Fruit fly (Drosophila melanogaster) whole organism, embryonic: ENCODE data around the gene CG17652.

ENCODE experiments used
- Bteb2 ChIP-seq: fragments of 200-800 bp; sonication (Bioruptor generic); optimal IDR thresholded peaks from 2 replicates; lab custom pipeline; 2016; ENCODE audit warnings: missing biosample characterization, missing genetic modification characterization
- CG10431 ChIP-seq: fragments of 200-800 bp; sonication (Bioruptor generic); optimal IDR thresholded peaks from 3 replicates; lab custom pipeline; 2018; ENCODE audit warnings: missing biosample characterization, mild to moderate bottlenecking, missing genetic modification characterization
- CG11085 ChIP-seq: fragments of 200-800 bp; sonication (Bioruptor generic); IDR thresholded peaks from 2 replicates; pipeline ENCODE4 v1.3.6; 2022; ENCODE audit warnings: missing biosample characterization, missing genetic modification characterization
- CG11504 ChIP-seq: fragments of 200-800 bp; sonication (Bioruptor generic); optimal IDR thresholded peaks from 3 replicates; lab custom pipeline; 2019; ENCODE audit warnings: missing biosample characterization, mild to moderate bottlenecking, missing genetic modification characterization, moderate library complexity
- CG12071 ChIP-seq: fragments of 200-800 bp; sonication (Bioruptor generic); optimal IDR thresholded peaks from 3 replicates; lab custom pipeline; 2018; ENCODE audit warnings: missing biosample characterization, mild to moderate bottlenecking, missing genetic modification characterization
- CG1233 ChIP-seq: fragments of 200-800 bp; sonication (Bioruptor generic); optimal IDR thresholded peaks from 4 replicates; lab custom pipeline; 2018; ENCODE audit warnings: missing biosample characterization, mild to moderate bottlenecking, missing genetic modification characterization
- CG14965 ChIP-seq: fragments of 200-800 bp; sonication (Bioruptor generic); optimal IDR thresholded peaks from 2 replicates; lab custom pipeline; 2016; ENCODE audit warnings: missing biosample characterization, missing genetic modification characterization, borderline replicate concordance
- CG30020 ChIP-seq: fragments of 200-800 bp; optimal IDR thresholded peaks from 2 replicates; lab custom pipeline; 2019; ENCODE audit warnings: missing biosample characterization, mild to moderate bottlenecking, missing genetic modification characterization, moderate library complexity
- CG34224 ChIP-seq: fragments of 200-800 bp; sonication (Bioruptor generic); IDR thresholded peaks from 3 replicates; pipeline ENCODE4 v1.3.6; 2022; ENCODE audit warnings: missing biosample characterization, missing genetic modification characterization; ENCODE audit not compliant: partially characterized antibody
- CG34376 ChIP-seq: fragments of 200-800 bp; sonication (Bioruptor generic); optimal IDR thresholded peaks from 2 replicates; lab custom pipeline; 2018; ENCODE audit warnings: missing biosample characterization, mild to moderate bottlenecking, missing genetic modification characterization
- CG3847 ChIP-seq: fragments of 200-800 bp; sonication (Bioruptor generic); IDR thresholded peaks from 2 replicates; pipeline ENCODE4 v1.3.6; 2022; ENCODE audit warnings: missing biosample characterization, missing genetic modification characterization
- CG42726 ChIP-seq: fragments of 200-800 bp; sonication (Bioruptor generic); IDR thresholded peaks from 2 replicates; pipeline ENCODE4 v1.3.6; 2022; ENCODE audit warnings: missing biosample characterization, missing genetic modification characterization; ENCODE audit not compliant: partially characterized antibody
- CG4328 ChIP-seq: fragments of 200-800 bp; sonication (Bioruptor generic); optimal IDR thresholded peaks from 3 replicates; lab custom pipeline; 2017; ENCODE audit warnings: missing biosample characterization, missing genetic modification reagents, missing genetic modification characterization
- CG4424 ChIP-seq: fragments of 200-800 bp; sonication (Bioruptor generic); optimal IDR thresholded peaks from 3 replicates; lab custom pipeline; 2016; ENCODE audit warnings: missing biosample characterization, missing genetic modification characterization
- CG7271 ChIP-seq: fragments of 200-800 bp; sonication (Bioruptor generic); optimal IDR thresholded peaks from 2 replicates; lab custom pipeline; 2018; ENCODE audit warnings: missing biosample characterization, mild to moderate bottlenecking, missing genetic modification characterization, moderate library complexity
- CG8290 ChIP-seq, 3 experiments: fragments of 200-800 bp; sonication (Bioruptor generic); optimal IDR thresholded peaks; 2 replicates each; lab custom pipeline; 2016 to 2019; ENCODE audit warnings: missing biosample characterization in 3 of 3, missing genetic modification characterization in 3 of 3, mild to moderate bottlenecking in 2 of 3, moderate library complexity in 1 of 3
- CG9609 ChIP-seq: fragments of 200-800 bp; sonication (Bioruptor generic); optimal IDR thresholded peaks from 3 replicates; lab custom pipeline; 2016; ENCODE audit warnings: missing biosample characterization, missing genetic modification characterization
- CG9876 ChIP-seq: fragments of 200-800 bp; sonication (Bioruptor generic); optimal IDR thresholded peaks from 2 replicates; lab custom pipeline; 2016; ENCODE audit warnings: missing biosample characterization, missing genetic modification characterization
- CG9932 ChIP-seq: fragments of 200-800 bp; sonication (Bioruptor generic); IDR thresholded peaks from 2 replicates; pipeline ENCODE4 v1.3.6; 2022; ENCODE audit warnings: missing biosample characterization, missing genetic modification characterization
- Dek ChIP-seq: fragments of 200-800 bp; sonication (Bioruptor generic); optimal IDR thresholded peaks from 3 replicates; lab custom pipeline; 2019; ENCODE audit warnings: missing biosample characterization, mild to moderate bottlenecking, missing genetic modification characterization, moderate library complexity
- HLH54F ChIP-seq: fragments of 200-800 bp; sonication (Bioruptor generic); optimal IDR thresholded peaks from 3 replicates; lab custom pipeline; 2016; ENCODE audit warnings: missing biosample characterization, missing genetic modification characterization
- HmgD ChIP-seq: fragments of 200-800 bp; sonication (Bioruptor generic); optimal IDR thresholded peaks from 3 replicates; lab custom pipeline; 2016; ENCODE audit warnings: missing biosample characterization, missing genetic modification characterization
- Lhr ChIP-seq: fragments of 200-800 bp; sonication (Bioruptor generic); optimal IDR thresholded peaks from 3 replicates; lab custom pipeline; 2017; ENCODE audit warnings: mild to moderate bottlenecking, missing biosample characterization, missing genetic modification reagents, missing genetic modification characterization
- Mad ChIP-seq: fragments of 200-800 bp; sonication (Bioruptor generic); optimal IDR thresholded peaks from 2 replicates; lab custom pipeline; 2016; ENCODE audit warnings: missing biosample characterization, missing genetic modification characterization
- Myb ChIP-seq: fragments of 200-800 bp; sonication (Bioruptor generic); optimal IDR thresholded peaks from 2 replicates; lab custom pipeline; 2016; ENCODE audit warnings: missing biosample characterization, missing genetic modification characterization
- Nf-YB ChIP-seq: fragments of 200-800 bp; sonication (Bioruptor generic); optimal IDR thresholded peaks from 3 replicates; lab custom pipeline; 2019; ENCODE audit warnings: missing biosample characterization, mild to moderate bottlenecking, missing genetic modification characterization, moderate library complexity
- Nf-YC ChIP-seq: fragments of 200-800 bp; optimal IDR thresholded peaks from 3 replicates; lab custom pipeline; 2019; ENCODE audit warnings: missing biosample characterization, mild to moderate bottlenecking, missing genetic modification characterization, moderate library complexity
- Oli ChIP-seq: fragments of 200-800 bp; sonication (Bioruptor generic); optimal IDR thresholded peaks from 2 replicates; lab custom pipeline; 2018; ENCODE audit warnings: missing biosample characterization, mild to moderate bottlenecking, missing genetic modification characterization, moderate library complexity
- PHDP ChIP-seq: fragments of 200-800 bp; sonication (Bioruptor generic); optimal IDR thresholded peaks from 3 replicates; lab custom pipeline; 2018; ENCODE audit warnings: missing biosample characterization, mild to moderate bottlenecking, missing genetic modification characterization, moderate library complexity
- Sin3A ChIP-seq: fragments of >200 bp; optimal IDR thresholded peaks from 2 replicates; lab custom pipeline; 2018
- Sry-δ ChIP-seq: fragments of 200-800 bp; sonication (Bioruptor generic); optimal IDR thresholded peaks from 2 replicates; lab custom pipeline; 2016; ENCODE audit warnings: missing biosample characterization, missing genetic modification characterization
- Stat92E ChIP-seq, 3 experiments: fragments of >200 bp in 2 of 3; fragments of 200-800 bp in 1 of 3; sonication (Bioruptor generic) in 1 of 3; optimal IDR thresholded peaks; 2 replicates each; lab custom pipeline; 2017 to 2019; ENCODE audit warnings: missing biosample characterization in 3 of 3, missing genetic modification characterization in 3 of 3, mild to moderate bottlenecking in 1 of 3, moderate library complexity in 1 of 3
- Taf1 ChIP-seq: fragments of 200-800 bp; sonication (Bioruptor generic); IDR thresholded peaks from 2 replicates; pipeline ENCODE4 v1.3.6; 2022; ENCODE audit warnings: missing biosample characterization, missing genetic modification characterization
- bigmax ChIP-seq: fragments of 200-800 bp; sonication (Bioruptor generic); optimal IDR thresholded peaks from 2 replicates; lab custom pipeline; 2018; ENCODE audit warnings: missing biosample characterization, mild to moderate bottlenecking, missing genetic modification characterization
- cad ChIP-seq: fragments of >200 bp; optimal IDR thresholded peaks from 2 replicates; lab custom pipeline; 2017; ENCODE audit warnings: missing biosample characterization, missing genetic modification characterization
- croc ChIP-seq: fragments of 200-800 bp; sonication (Bioruptor generic); conservative IDR thresholded peaks from 3 replicates; pipeline ENCODE4 v1.3.6; 2022; ENCODE audit warnings: missing biosample characterization, missing genetic modification characterization
- cwo ChIP-seq: fragments of 200-800 bp; sonication (Bioruptor generic); optimal IDR thresholded peaks from 3 replicates; lab custom pipeline; 2017; ENCODE audit warnings: missing biosample characterization, missing genetic modification characterization, mild to moderate bottlenecking, moderate library complexity, missing genetic modification reagents
- dm ChIP-seq: fragments of 200-800 bp; sonication (Bioruptor generic); optimal IDR thresholded peaks from 3 replicates; lab custom pipeline; 2016; ENCODE audit warnings: missing biosample characterization, missing genetic modification characterization
- inv ChIP-seq: fragments of 200-800 bp; sonication (Bioruptor generic); IDR thresholded peaks from 2 replicates; pipeline ENCODE4 v1.3.6; 2022; ENCODE audit warnings: missing biosample characterization, missing genetic modification characterization; ENCODE audit not compliant: partially characterized antibody
- mld ChIP-seq: fragments of 200-800 bp; sonication (Bioruptor generic); IDR thresholded peaks from 3 replicates; pipeline ENCODE4 v1.3.6; 2022; ENCODE audit warnings: missing biosample characterization, missing genetic modification characterization; ENCODE audit not compliant: partially characterized antibody
- nau ChIP-seq: fragments of 200-800 bp; sonication (Bioruptor generic); optimal IDR thresholded peaks from 3 replicates; lab custom pipeline; 2017; ENCODE audit warnings: missing biosample characterization, mild to moderate bottlenecking, missing genetic modification characterization, missing genetic modification reagents
- nom ChIP-seq: fragments of 200-800 bp; sonication (Bioruptor generic); optimal IDR thresholded peaks from 2 replicates; lab custom pipeline; 2017; ENCODE audit warnings: missing biosample characterization, missing genetic modification characterization, mild to moderate bottlenecking, moderate library complexity, missing genetic modification reagents
- pb ChIP-seq: fragments of 200-800 bp; sonication (Bioruptor generic); optimal IDR thresholded peaks from 3 replicates; lab custom pipeline; 2016; ENCODE audit warnings: missing biosample characterization, missing genetic modification characterization
- pnt ChIP-seq: fragments of 200-800 bp; sonication (Bioruptor generic); optimal IDR thresholded peaks from 3 replicates; lab custom pipeline; 2016; ENCODE audit warnings: missing biosample characterization, missing genetic modification characterization
- rib ChIP-seq: fragments of 200-800 bp; sonication (Bioruptor generic); IDR thresholded peaks from 2 replicates; pipeline ENCODE4 v1.3.6; 2022; ENCODE audit warnings: missing biosample characterization, missing genetic modification characterization
- sens-2 ChIP-seq: fragments of 200-800 bp; sonication (Bioruptor generic); IDR thresholded peaks from 2 replicates; pipeline ENCODE4 v1.3.6; 2022; ENCODE audit warnings: missing biosample characterization, missing genetic modification characterization
- sim ChIP-seq: fragments of 200-800 bp; sonication (Bioruptor generic); IDR thresholded peaks from 2 replicates; pipeline ENCODE4 v1.3.6; 2022; ENCODE audit warnings: missing biosample characterization, missing genetic modification characterization
- tll ChIP-seq, 2 experiments: fragments of 200-800 bp in 1 of 2; fragments of >200 bp in 1 of 2; sonication (Bioruptor generic) in 1 of 2; optimal IDR thresholded peaks; 2 replicates each; lab custom pipeline; 2017 to 2019; ENCODE audit warnings: missing biosample characterization in 2 of 2, missing genetic modification characterization in 2 of 2, mild to moderate bottlenecking in 1 of 2, moderate library complexity in 1 of 2
- tx ChIP-seq: fragments of 200-800 bp; sonication (Bioruptor generic); optimal IDR thresholded peaks from 2 replicates; lab custom pipeline; 2016; ENCODE audit warnings: missing biosample characterization, missing genetic modification characterization

CG17652 gene

dm6 chr2L:1715699-1716333 is 16.3 kb downstream of the CG17652 start, which contains the start of gene frtz (continued):
- TF ChIP-seq CG4328 (no peak), CG8290 (GFP tag; optimal IDR thresholded peaks at IDR 0.05; lab: Kevin White, UChicago) (no peak), CG8290 (tag; optimal IDR thresholded peaks at IDR 0.05; lab: Kevin White, UChicago) (no peak), CG1233 (no peak), Mad (GFP tag; lab: Kevin White, UChicago) (no peak), Taf1 (no peak), mld (peak; percentile 81; the same call in 2 of the 3 replicates), CG9876 (no peak), PHDP (tag; lab: Kevin White, UChicago) (no peak), croc (no peak), inv (GFP tag; lab: Robert Waterston, UW) (peak; percentile 83), CG12071 (GFP tag; lab: Kevin White, UChicago) (no peak), Bteb2 (GFP tag; lab: Kevin White, UChicago) (no peak), Oli (tag; lab: Kevin White, UChicago) (no peak), sens-2 (GFP tag; lab: Robert Waterston, UW) (no peak), HmgD (GFP tag; lab: Kevin White, UChicago) (no peak), tll (GFP tag; optimal IDR thresholded peaks at IDR 0.05; lab: Kevin White, UChicago) (no peak), Sry-δ (GFP tag; lab: Kevin White, UChicago) (peak; percentile 95), Stat92E (GFP tag; optimal IDR thresholded peaks at IDR 0.05; lab: Kevin White, UChicago) (no peak), CG3847 (peak; percentile 19; the same call in 1 of the 2 replicates), CG30020 (tag; lab: Kevin White, UChicago) (no peak), CG42726 (peak; percentile 82), cwo (no peak), nau (GFP tag; lab: Kevin White, UChicago) (no peak), CG10431 (no peak), sim (no peak), Nf-YB (GFP tag; lab: Kevin White, UChicago) (no peak), CG11085 (GFP tag; lab: Robert Waterston, UW) (no peak), dm (GFP tag; lab: Kevin White, UChicago) (peak; percentile 10), Dek (peak; percentile 33), Lhr (GFP tag; lab: Kevin White, UChicago) (peak; percentile 78), nom (GFP tag; lab: Kevin White, UChicago) (no peak), cad (GFP tag; lab: Kevin White, UChicago) (no peak), CG9609 (GFP tag; lab: Kevin White, UChicago) (no peak), tx (GFP tag; lab: Kevin White, UChicago) (no peak), bigmax (GFP tag; lab: Kevin White, UChicago) (no peak), CG14965 (no peak), Nf-YC (tag; lab: Kevin White, UChicago) (peak; percentile 18), Sin3A (lab: Kevin White, UChicago) (peak; percentile 30), CG9932 (GFP tag; lab: Robert Waterston, UW) (peak; percentile 71), pnt (GFP tag; lab: Kevin White, UChicago) (no peak), CG34224 (GFP tag; lab: Robert Waterston, UW) (peak; percentile 72), pb (GFP tag; lab: Kevin White, UChicago) (no peak), CG4424 (GFP tag; lab: Kevin White, UChicago) (no peak), CG11504 (tag; lab: Kevin White, UChicago) (peak; percentile 89), CG34376 (GFP tag; lab: Kevin White, UChicago) (peak; percentile 80), CG7271 (tag; lab: Kevin White, UChicago) (no peak), HLH54F (GFP tag; lab: Kevin White, UChicago) (peak; percentile 13), Myb (peak; percentile 31), rib (GFP tag; lab: Robert Waterston, UW) (no peak)
